Fruit fly (Drosophila melanogaster) whole organism, wandering third instar larva: ENCODE measurements around the gene mRpS10.

Experiments used
- Abd-B ChIP-seq: fragments of >200 bp; optimal IDR thresholded peaks from 2 replicates; lab custom pipeline; 2017; ENCODE audit warnings: missing biosample characterization, missing genetic modification characterization
- CG32264 ChIP-seq: fragments of 200-800 bp; sonication (Bioruptor generic); optimal IDR thresholded peaks from 2 replicates; lab custom pipeline; 2016; ENCODE audit warnings: missing biosample characterization, missing genetic modification characterization
- CG9705 ChIP-seq: fragments of 200-800 bp; sonication (Bioruptor generic); optimal IDR thresholded peaks from 2 replicates; lab custom pipeline; 2018; ENCODE audit warnings: missing biosample characterization, mild to moderate bottlenecking, missing genetic modification characterization
- CrebA ChIP-seq: fragments of 200-800 bp; sonication (Bioruptor generic); optimal IDR thresholded peaks from 2 replicates; lab custom pipeline; 2016; ENCODE audit warnings: missing biosample characterization, mild to moderate bottlenecking, missing genetic modification characterization, borderline replicate concordance
- Dfd ChIP-seq: fragments of >200 bp; optimal IDR thresholded peaks from 2 replicates; lab custom pipeline; 2017; ENCODE audit warnings: missing biosample characterization, missing genetic modification characterization
- Dif ChIP-seq: fragments of 200-275, 200-300 bp; sonication (Bioruptor generic); optimal IDR thresholded peaks from 2 replicates; lab custom pipeline; 2018; ENCODE audit warnings: missing biosample characterization, missing genetic modification characterization; ENCODE audit not compliant: partially characterized antibody
- GATAd ChIP-seq: sonication (Bioruptor generic); optimal IDR thresholded peaks from 2 replicates; lab custom pipeline; 2016; ENCODE audit warnings: missing biosample characterization, missing genetic modification characterization
- HLH106 ChIP-seq: fragments of 200-800 bp; optimal IDR thresholded peaks from 3 replicates; lab custom pipeline; 2019; ENCODE audit warnings: missing biosample characterization, mild to moderate bottlenecking, missing genetic modification characterization, moderate library complexity
- Hnf4 ChIP-seq: fragments of 200-800 bp; sonication (Bioruptor generic); optimal IDR thresholded peaks from 2 replicates; lab custom pipeline; 2016; ENCODE audit warnings: missing biosample characterization, mild to moderate bottlenecking, missing genetic modification characterization
- Hr78 ChIP-seq: fragments of >200 bp; optimal IDR thresholded peaks from 2 replicates; lab custom pipeline; 2017; ENCODE audit warnings: missing biosample characterization, missing genetic modification characterization
- Hr83 ChIP-seq: fragments of 200-300 bp; sonication (Bioruptor generic); optimal IDR thresholded peaks from 2 replicates; lab custom pipeline; 2016; ENCODE audit warnings: missing biosample characterization, mild to moderate bottlenecking, missing genetic modification characterization, moderate library complexity; ENCODE audit not compliant: poor library complexity, severe bottlenecking
- Jra ChIP-seq: sonication (Bioruptor generic); optimal IDR thresholded peaks from 2 replicates; lab custom pipeline; 2016; ENCODE audit warnings: missing biosample characterization, missing genetic modification characterization
- Mio ChIP-seq: sonication (Bioruptor generic); optimal IDR thresholded peaks from 2 replicates; lab custom pipeline; 2016; ENCODE audit warnings: missing biosample characterization, missing genetic modification characterization
- Myc ChIP-seq: fragments of >200 bp; optimal IDR thresholded peaks from 2 replicates; lab custom pipeline; 2017
- N ChIP-seq: fragments of >200 bp; optimal IDR thresholded peaks from 2 replicates; lab custom pipeline; 2018; ENCODE audit warnings: missing biosample characterization, missing external identifiers, missing genetic modification characterization
- OdsH ChIP-seq: fragments of 200-800 bp; sonication (Bioruptor generic); optimal IDR thresholded peaks from 2 replicates; lab custom pipeline; 2016; ENCODE audit warnings: missing biosample characterization, mild to moderate bottlenecking, missing genetic modification characterization
- Rel ChIP-seq, 2 experiments: fragments of 200-800 bp; sonication (Bioruptor generic) in 1 of 2; optimal IDR thresholded peaks; 2 replicates in 1 of 2; 3 replicates in 1 of 2; lab custom pipeline; 2016 to 2019; ENCODE audit warnings: mild to moderate bottlenecking in 2 of 2, missing biosample characterization in 2 of 2, missing genetic modification characterization in 2 of 2, moderate library complexity in 1 of 2
- Sp1 ChIP-seq: fragments of 200-800 bp; sonication (Bioruptor generic); optimal IDR thresholded peaks from 3 replicates; lab custom pipeline; 2019; ENCODE audit warnings: missing biosample characterization, mild to moderate bottlenecking, missing genetic modification characterization, moderate library complexity
- Vsx2 ChIP-seq: fragments of 200-300, 225-300 bp; sonication (Bioruptor generic); optimal IDR thresholded peaks from 2 replicates; lab custom pipeline; 2018; ENCODE audit warnings: missing biosample characterization, missing genetic modification characterization; ENCODE audit not compliant: partially characterized antibody
- br ChIP-seq: fragments of 200-800 bp; sonication (Bioruptor generic); optimal IDR thresholded peaks from 2 replicates; lab custom pipeline; 2016; ENCODE audit warnings: missing biosample characterization, missing genetic modification characterization
- brk ChIP-seq: fragments of 200-800 bp; sonication (Bioruptor generic); optimal IDR thresholded peaks from 2 replicates; lab custom pipeline; 2016; ENCODE audit warnings: missing biosample characterization, mild to moderate bottlenecking, missing genetic modification characterization
- dl ChIP-seq, 2 experiments: fragments of 175-275, 200-275 bp in 1 of 2; fragments of 200-275 bp in 1 of 2; sonication (Bioruptor generic); optimal IDR thresholded peaks; lab custom pipeline; 2018; ENCODE audit warnings: mild to moderate bottlenecking in 2 of 2, missing biosample characterization in 2 of 2, missing genetic modification characterization in 2 of 2, moderate library complexity in 2 of 2; ENCODE audit not compliant: partially characterized antibody in 2 of 2, insufficient read depth in 1 of 2
- dmrt93B ChIP-seq: fragments of 200-800 bp; sonication (Bioruptor generic); optimal IDR thresholded peaks from 2 replicates; lab custom pipeline; 2018; ENCODE audit warnings: missing biosample characterization, mild to moderate bottlenecking, missing genetic modification characterization
- dsf ChIP-seq: sonication (Bioruptor generic); optimal IDR thresholded peaks from 2 replicates; lab custom pipeline; 2016; ENCODE audit warnings: missing biosample characterization, missing genetic modification characterization, borderline replicate concordance
- ey ChIP-seq: fragments of 200-800 bp; sonication (Bioruptor generic); optimal IDR thresholded peaks from 2 replicates; lab custom pipeline; 2016; ENCODE audit warnings: missing biosample characterization, missing genetic modification characterization
- foxo ChIP-seq, 2 experiments: fragments of 200-800 bp; sonication (Bioruptor generic); optimal IDR thresholded peaks; 2 replicates in 1 of 2; 3 replicates in 1 of 2; lab custom pipeline; 2016 to 2017; ENCODE audit warnings: missing biosample characterization in 2 of 2, missing genetic modification characterization in 2 of 2
- fru ChIP-seq: fragments of 200-800 bp; sonication (Bioruptor generic); optimal IDR thresholded peaks from 3 replicates; lab custom pipeline; 2016; ENCODE audit warnings: missing biosample characterization, mild to moderate bottlenecking, missing genetic modification characterization
- h ChIP-seq: fragments of 200-800 bp; sonication (Bioruptor generic); optimal IDR thresholded peaks from 3 replicates; lab custom pipeline; 2016; ENCODE audit warnings: missing biosample characterization, mild to moderate bottlenecking, missing genetic modification characterization
- jim ChIP-seq: fragments of 175-275, 200-325 bp; sonication (Bioruptor generic); optimal IDR thresholded peaks from 2 replicates; lab custom pipeline; 2016; ENCODE audit warnings: missing biosample characterization, mild to moderate bottlenecking, missing genetic modification characterization
- lola ChIP-seq: fragments of >200 bp; optimal IDR thresholded peaks from 2 replicates; lab custom pipeline; 2017; ENCODE audit warnings: missing biosample characterization, missing genetic modification characterization
- pan ChIP-seq: fragments of >200 bp; optimal IDR thresholded peaks from 2 replicates; lab custom pipeline; 2017
- psq ChIP-seq: fragments of 200-800 bp; sonication (Bioruptor generic); optimal IDR thresholded peaks from 3 replicates; lab custom pipeline; 2017; ENCODE audit warnings: missing biosample characterization, mild to moderate bottlenecking, missing genetic modification characterization, moderate library complexity
- rgr ChIP-seq: fragments of 200-800 bp; sonication (Bioruptor generic); optimal IDR thresholded peaks from 3 replicates; lab custom pipeline; 2016; ENCODE audit warnings: missing biosample characterization, mild to moderate bottlenecking, missing genetic modification characterization
- sage ChIP-seq: fragments of 200-800 bp; sonication (Bioruptor generic); optimal IDR thresholded peaks from 2 replicates; lab custom pipeline; 2016; ENCODE audit warnings: missing biosample characterization, mild to moderate bottlenecking, missing genetic modification characterization
- sv ChIP-seq: fragments of 200-800 bp; sonication (Bioruptor generic); optimal IDR thresholded peaks from 3 replicates; lab custom pipeline; 2016; ENCODE audit warnings: missing biosample characterization, missing genetic modification characterization
- tai ChIP-seq: sonication (Bioruptor generic); optimal IDR thresholded peaks from 2 replicates; lab custom pipeline; 2016; ENCODE audit warnings: missing biosample characterization, missing genetic modification characterization
- usp ChIP-seq: fragments of >200 bp; optimal IDR thresholded peaks from 2 replicates; lab custom pipeline; 2017; ENCODE audit warnings: missing biosample characterization, missing genetic modification characterization
- woc ChIP-seq: sonication (Bioruptor generic); optimal IDR thresholded peaks from 2 replicates; lab custom pipeline; 2016; ENCODE audit warnings: missing biosample characterization, mild to moderate bottlenecking, missing genetic modification characterization

mRpS10 gene

DNA sequence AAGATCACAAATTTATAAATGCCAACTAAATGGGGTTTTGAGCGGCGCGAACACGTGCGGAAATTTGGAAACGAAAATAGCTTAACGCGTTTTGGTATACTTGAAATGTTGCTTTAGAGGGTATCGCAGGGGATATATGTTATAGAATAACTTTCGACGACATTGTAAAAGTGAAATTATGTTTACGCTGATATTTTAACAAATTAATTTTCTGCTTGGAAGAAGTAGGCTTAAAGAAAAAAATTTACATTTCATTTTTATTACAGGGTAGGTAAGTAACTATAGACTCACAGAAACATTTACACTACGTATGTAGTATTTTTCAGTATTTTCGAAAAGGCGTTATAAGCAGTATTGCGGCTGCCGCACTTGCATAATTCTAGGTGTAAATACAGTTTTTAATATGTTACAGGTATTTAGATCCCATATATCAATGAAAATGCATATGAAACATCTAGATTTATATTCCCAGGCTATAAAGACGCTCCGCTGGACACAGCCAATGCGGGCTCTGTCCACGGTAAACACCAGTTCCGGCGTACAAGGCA lies at the start of gene mRpS10, which contains the start of gene Art3:
mRpS10 (plus strand) TSS at position 337 of the 548 bp plus-strand sequence.
Art3 (minus strand) TSS at position 80 of the 548 bp plus-strand sequence.
- peak; percentile 99 for TF ChIP-seq GATAd (GFP tag; lab: Kevin White, UChicago)
- peak; percentile 99 for TF ChIP-seq Dfd (GFP tag; lab: Kevin White, UChicago)
- TF ChIP-seq tai (GFP tag; lab: Kevin White, UChicago): no peak
- no peak for TF ChIP-seq usp (GFP tag; lab: Kevin White, UChicago)
- TF ChIP-seq sage (GFP tag; lab: Kevin White, UChicago): peak; percentile 99
- peak; percentile 99 for TF ChIP-seq ey
- TF ChIP-seq foxo (GFP tag; optimal IDR thresholded peaks at IDR 0.05; lab: Kevin White, UChicago): peak; percentile 97 to 100
- TF ChIP-seq lola (GFP tag; lab: Kevin White, UChicago): no peak
- TF ChIP-seq Jra (GFP tag; lab: Kevin White, UChicago): peak; percentile 99
- TF ChIP-seq dl (GFP tag; optimal IDR thresholded peaks at IDR 0.05; lab: Kevin White, UChicago; ENCODE audit: insufficient read depth in 1 of 2, partially characterized antibody in 2 of 2): no peak
- peak; percentile 100 for TF ChIP-seq OdsH (GFP tag; lab: Kevin White, UChicago)
- peak; percentile 48 for TF ChIP-seq Myc (lab: Kevin White, UChicago)
- peak; percentile 91 for TF ChIP-seq pan (lab: Kevin White, UChicago)
- TF ChIP-seq HLH106 (tag; lab: Kevin White, UChicago): peak; percentile 100
- TF ChIP-seq br (GFP tag; lab: Kevin White, UChicago): peak; percentile 99
- peak; percentile 91 for TF ChIP-seq Rel (GFP tag; optimal IDR thresholded peaks at IDR 0.05; lab: Kevin White, UChicago)
- TF ChIP-seq Rel (tag; optimal IDR thresholded peaks at IDR 0.05; lab: Kevin White, UChicago): peak; percentile 99
- TF ChIP-seq fru (GFP tag; lab: Kevin White, UChicago): peak; percentile 100
- no peak for TF ChIP-seq Abd-B (GFP tag; lab: Kevin White, UChicago)
- TF ChIP-seq Sp1: peak; percentile 100
- peak; percentile 100 for TF ChIP-seq rgr (GFP tag; lab: Kevin White, UChicago)
- TF ChIP-seq sv (GFP tag; lab: Kevin White, UChicago): peak; percentile 99
- TF ChIP-seq Hnf4 (GFP tag; lab: Kevin White, UChicago): peak; percentile 100
- TF ChIP-seq Hr78 (GFP tag; lab: Kevin White, UChicago): no peak
- peak; percentile 89 for TF ChIP-seq jim (GFP tag; lab: Kevin White, UChicago)
- TF ChIP-seq h (GFP tag; lab: Kevin White, UChicago): peak; percentile 100
- peak; percentile 99 for TF ChIP-seq woc (GFP tag; lab: Kevin White, UChicago)
- TF ChIP-seq N (GFP tag; lab: Kevin White, UChicago): no peak
- TF ChIP-seq CG9705 (GFP tag; lab: Kevin White, UChicago): peak; percentile 100
- TF ChIP-seq psq: peak; percentile 99
- TF ChIP-seq Hr83 (GFP tag; lab: Kevin White, UChicago): peak; percentile 99
- peak; percentile 98 for TF ChIP-seq dsf (GFP tag; lab: Kevin White, UChicago)
- TF ChIP-seq CG32264 (GFP tag; lab: Kevin White, UChicago): peak; percentile 99
- TF ChIP-seq brk (GFP tag; lab: Kevin White, UChicago): no peak
- TF ChIP-seq Mio (GFP tag; lab: Kevin White, UChicago): peak; percentile 96
- no peak for TF ChIP-seq Vsx2 (GFP tag; lab: Kevin White, UChicago)
- TF ChIP-seq CrebA: no peak
- TF ChIP-seq dmrt93B (GFP tag; lab: Kevin White, UChicago): peak; percentile 100
- TF ChIP-seq Dif (GFP tag; lab: Kevin White, UChicago): no peak

DNA sequence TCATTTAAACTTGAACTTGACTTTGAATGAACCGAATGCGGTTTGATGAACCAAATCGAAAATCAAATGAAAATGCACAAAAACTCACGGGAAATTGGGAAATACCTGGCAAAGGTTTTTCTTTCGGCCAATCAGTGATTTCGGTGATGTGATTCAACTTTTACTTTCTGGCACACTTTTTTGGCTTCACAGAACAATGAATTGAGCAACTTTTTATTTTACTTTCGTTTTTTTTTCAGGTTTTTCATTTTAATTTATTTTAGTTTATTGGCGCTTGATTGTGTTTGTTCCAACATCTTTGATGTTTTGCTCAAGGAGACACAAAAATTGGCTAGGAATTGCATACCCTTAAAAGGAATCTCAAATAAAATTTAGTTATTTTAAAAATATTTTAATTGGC lies 48.0 kb upstream of the mRpS10 start, which contains the start of gene Mf:
Mf (minus strand) TSS at position 44 of the 400 bp plus-strand sequence.
- TF ChIP-seq OdsH (GFP tag; lab: Kevin White, UChicago) (no peak), sv (GFP tag; lab: Kevin White, UChicago) (no peak), CG9705 (GFP tag; lab: Kevin White, UChicago) (no peak), brk (GFP tag; lab: Kevin White, UChicago) (no peak), Rel (GFP tag; optimal IDR thresholded peaks at IDR 0.05; lab: Kevin White, UChicago) (no peak), Rel (tag; optimal IDR thresholded peaks at IDR 0.05; lab: Kevin White, UChicago) (no peak), Abd-B (GFP tag; lab: Kevin White, UChicago) (no peak)
- TF ChIP-seq, all 38 proteins: peak for 0
